Worm (Caenorhabditis elegans): ENCODE results near the gene F59D12.3.

The F59D12.3 gene

DNA sequence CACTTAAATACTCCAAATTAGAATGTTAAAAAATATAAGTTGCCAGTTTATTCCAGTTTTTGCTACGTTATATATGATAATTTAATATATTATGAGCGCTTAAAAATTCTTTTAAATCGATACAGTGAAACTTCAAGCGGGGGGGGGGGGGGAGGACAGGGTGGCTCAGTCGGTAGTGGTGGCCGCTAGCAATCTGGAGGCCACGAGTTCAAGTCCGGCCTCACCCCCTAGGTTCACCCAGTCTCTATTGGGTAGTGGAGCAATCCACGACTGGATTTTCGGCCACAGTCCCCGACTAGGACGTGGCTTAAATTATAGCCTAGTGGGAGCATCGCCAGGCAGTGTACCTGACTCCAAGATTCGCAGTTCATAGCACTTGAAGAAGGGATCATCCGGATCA, 29.8 kb downstream of the F59D12.3 start:
- TF ChIP-seq pha-4 (GFP tag; IDR thresholded peaks at IDR 0.05) (no peak), pha-4 (tag; optimal IDR thresholded peaks at IDR 0.05) (no peak), set-16 (GFP tag; IDR thresholded peaks at IDR 0.05) (peak; percentile 82)

DNA sequence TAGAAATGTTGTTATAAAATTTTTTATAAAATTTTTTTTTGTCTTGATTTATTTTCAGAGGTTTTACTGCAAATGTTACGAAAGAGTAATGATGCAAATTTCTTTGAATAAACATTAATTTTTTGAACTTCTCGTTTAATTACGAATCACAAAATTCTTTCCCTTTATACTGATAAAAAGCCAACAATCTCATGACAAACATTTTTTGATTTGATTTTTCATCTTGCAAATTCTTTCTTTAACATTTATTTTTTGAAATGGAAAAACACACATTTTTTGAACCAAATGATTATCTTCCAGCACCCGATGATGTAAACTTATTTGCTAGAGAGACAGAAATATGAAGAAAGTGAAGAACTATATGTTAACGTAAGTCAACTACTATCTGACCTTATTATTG, 30.6 kb downstream of the F59D12.3 start, which contains the start of gene K09E9.1:
TSS of gene K09E9.1 (plus strand) at position 301 of the 400 bp plus-strand sequence.
- no peak for TF ChIP-seq daf-16 (GFP tag; optimal IDR thresholded peaks at IDR 0.05)
- peak; percentile 14 for TF ChIP-seq daf-16 (tag; optimal IDR thresholded peaks at IDR 0.05)
- no peak for TF ChIP-seq lim-7 (GFP tag; IDR thresholded peaks at IDR 0.05)

DNA sequence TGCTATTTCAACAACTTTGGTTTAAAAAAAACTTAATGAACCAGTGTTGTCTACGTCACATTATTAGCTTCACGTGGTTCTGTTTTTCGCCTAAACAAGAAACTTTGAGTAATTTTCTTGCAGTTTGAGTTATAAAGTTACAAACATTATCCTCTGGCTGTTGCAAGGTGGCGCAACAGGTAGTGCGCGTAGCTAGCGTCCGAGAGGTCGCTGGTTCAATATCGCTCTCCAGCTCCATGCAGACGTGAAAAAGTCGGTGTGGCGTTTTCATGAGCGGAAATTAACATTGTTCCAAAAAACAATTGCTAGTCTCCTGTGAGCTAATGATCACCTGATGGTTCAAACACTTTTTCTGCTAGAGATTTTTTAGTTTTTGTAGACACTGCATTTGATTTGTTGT, 31.5 kb downstream of the F59D12.3 start:
- TF ChIP-seq dpl-1 (GFP tag; optimal IDR thresholded peaks at IDR 0.05), result no peak
- peak; percentile 12 for TF ChIP-seq lir-3 (tag; optimal IDR thresholded peaks at IDR 0.05)
- TF ChIP-seq sdz-12 (GFP tag; optimal IDR thresholded peaks at IDR 0.05), result no peak
- TF ChIP-seq spr-3 (GFP tag; optimal IDR thresholded peaks at IDR 0.05), result no peak
- TF ChIP-seq aha-1 (tag), result no peak
- TF ChIP-seq gei-8 (GFP tag; optimal IDR thresholded peaks at IDR 0.05), result no peak
- no peak for TF ChIP-seq rbr-2 (tag; optimal IDR thresholded peaks at IDR 0.05)
- no peak for TF ChIP-seq ceh-28 (tag; optimal IDR thresholded peaks at IDR 0.05)
- TF ChIP-seq F44E2.7 (GFP tag; IDR thresholded peaks at IDR 0.05), result no peak
- no peak for TF ChIP-seq ZK337.2 (GFP tag; IDR thresholded peaks at IDR 0.05)
- no peak for TF ChIP-seq hif-1 (tag; optimal IDR thresholded peaks at IDR 0.05)
- TF ChIP-seq zfp-2 (tag; optimal IDR thresholded peaks at IDR 0.05), result no peak
- TF ChIP-seq Y5F2A.4 (GFP tag; optimal IDR thresholded peaks at IDR 0.05), result no peak
- TF ChIP-seq dmd-9 (GFP tag; IDR thresholded peaks at IDR 0.05), result no peak
- 0 out of 2 replicates have a peak, but pooled peaks have one; percentile 21 for TF ChIP-seq tra-1 (GFP tag; IDR thresholded peaks at IDR 0.05)
- TF ChIP-seq zfp-3 (GFP tag; conservative IDR thresholded peaks at IDR 0.05), result 0 out of 2 replicates have a peak, but pooled peaks have one; percentile 48
- TF ChIP-seq ztf-7 (tag; optimal IDR thresholded peaks at IDR 0.05), result no peak
- TF ChIP-seq ceh-62 (tag; optimal IDR thresholded peaks at IDR 0.05), result no peak
- TF ChIP-seq F26F4.8 (GFP tag; conservative IDR thresholded peaks at IDR 0.05), result no peak
- TF ChIP-seq jun-1 (tag; optimal IDR thresholded peaks at IDR 0.05), result no peak
- TF ChIP-seq hlh-11 (tag; optimal IDR thresholded peaks at IDR 0.05), result peak; percentile 32
- TF ChIP-seq mep-1 (tag; optimal IDR thresholded peaks at IDR 0.05), result no peak
- peak; percentile 75 for TF ChIP-seq egl-43 (GFP tag; IDR thresholded peaks at IDR 0.05)
- TF ChIP-seq Y48G9A.11 (GFP tag; IDR thresholded peaks at IDR 0.05), result no peak
- peak; percentile 17 for TF ChIP-seq lin-13 (GFP tag; optimal IDR thresholded peaks at IDR 0.05)
- TF ChIP-seq nhr-42 (GFP tag; IDR thresholded peaks at IDR 0.05), result 0 out of 2 replicates have a peak, but pooled peaks have one; percentile 24
- TF ChIP-seq nhr-77 (tag; optimal IDR thresholded peaks at IDR 0.05), result no peak
- peak; percentile 72 for TF ChIP-seq dve-1 (tag; optimal IDR thresholded peaks at IDR 0.05; ENCODE audit: insufficient read depth)
- TF ChIP-seq nhr-25 (tag; optimal IDR thresholded peaks at IDR 0.05; ENCODE audit: borderline replicate concordance, insufficient read depth), result no peak
- TF ChIP-seq mdt-29 (GFP tag; IDR thresholded peaks at IDR 0.05), result no peak
- TF ChIP-seq Y75B8A.6 (GFP tag; IDR thresholded peaks at IDR 0.05), result no peak
- TF ChIP-seq hlh-30 (tag; optimal IDR thresholded peaks at IDR 0.05; ENCODE audit: insufficient read depth), result peak; percentile 48
- TF ChIP-seq T20F7.1 (GFP tag; optimal IDR thresholded peaks at IDR 0.05), result no peak
- TF ChIP-seq F49E8.2 (tag; optimal IDR thresholded peaks at IDR 0.05; ENCODE audit: borderline replicate concordance), result no peak
- TF ChIP-seq F37D6.2 (tag; optimal IDR thresholded peaks at IDR 0.05), result no peak
- TF ChIP-seq unc-130 (GFP tag; optimal IDR thresholded peaks at IDR 0.05), result no peak
- TF ChIP-seq cey-2 (tag; optimal IDR thresholded peaks at IDR 0.05; ENCODE audit: borderline replicate concordance, insufficient read depth), result no peak
- no peak for TF ChIP-seq nhr-28 (tag; optimal IDR thresholded peaks at IDR 0.05)
- no peak for TF ChIP-seq egl-27 (tag; optimal IDR thresholded peaks at IDR 0.05)
- no peak for TF ChIP-seq mxl-2 (GFP tag; conservative IDR thresholded peaks at IDR 0.05)
- peak; percentile 46 for TF ChIP-seq mes-2 (tag; optimal IDR thresholded peaks at IDR 0.05; ENCODE audit: poor library complexity, severe bottlenecking)
